Fruit fly (Drosophila melanogaster): ENCODE results near the gene CG15468.
A peak's percentile ranks its signal among the peaks of the same experiment; 100 is the strongest.

CG15468 gene

dm6 chrX:4939788-4940441, 21.0 kb downstream of the CG15468 start (continued):
- peak; percentile 92 for TF ChIP-seq fru (GFP tag; optimal IDR thresholded peaks at IDR 0.05)

DNA sequence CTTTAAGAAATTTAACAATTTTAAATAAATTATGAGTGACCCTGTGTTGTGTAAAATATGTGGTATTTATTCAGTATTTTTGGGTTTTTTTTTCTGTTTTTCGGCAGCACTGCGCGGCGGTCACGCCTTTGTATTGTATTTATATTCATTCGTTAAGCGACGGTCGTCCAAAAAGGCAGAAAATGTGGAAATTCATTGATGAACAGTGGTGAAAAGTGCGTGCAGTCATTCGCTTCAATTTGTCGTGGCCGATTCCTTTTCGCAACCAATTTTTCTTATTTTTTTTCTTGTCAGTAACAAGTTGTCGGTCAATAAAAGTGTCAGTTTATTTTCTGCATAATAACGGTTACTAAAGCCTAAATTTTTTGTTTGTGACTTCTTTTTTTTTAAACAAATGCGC, 21.9 kb downstream of the CG15468 start, which contains the start of gene Ptp4E:
TSS of gene Ptp4E (plus strand) at position 143 of the 400 bp plus-strand sequence.
- TF ChIP-seq br (GFP tag; optimal IDR thresholded peaks at IDR 0.05) (no peak), Hr78 (GFP tag; optimal IDR thresholded peaks at IDR 0.05) (no peak), sage (GFP tag; optimal IDR thresholded peaks at IDR 0.05) (peak; percentile 27), N (GFP tag; optimal IDR thresholded peaks at IDR 0.05) (no peak), CG9705 (GFP tag; optimal IDR thresholded peaks at IDR 0.05) (no peak), tai (GFP tag; optimal IDR thresholded peaks at IDR 0.05) (peak; percentile 38), Hnf4 (GFP tag; optimal IDR thresholded peaks at IDR 0.05) (peak; percentile 16), Sp1 (GFP tag; optimal IDR thresholded peaks at IDR 0.05) (no peak), dsf (GFP tag; optimal IDR thresholded peaks at IDR 0.05; ENCODE audit: borderline replicate concordance) (no peak), Dif (GFP tag; optimal IDR thresholded peaks at IDR 0.05; ENCODE audit: partially characterized antibody) (peak; percentile 10), lola (GFP tag; optimal IDR thresholded peaks at IDR 0.05) (no peak), foxo (GFP tag; optimal IDR thresholded peaks at IDR 0.05) (peak in 1 of 2 experiments; percentile 15), jim (GFP tag; optimal IDR thresholded peaks at IDR 0.05) (no peak), Jra (GFP tag; optimal IDR thresholded peaks at IDR 0.05) (no peak), woc (GFP tag; optimal IDR thresholded peaks at IDR 0.05) (peak; percentile 25)

dm6 chrX:4938072-4938336, 22.9 kb downstream of the CG15468 start, which contains the start of gene CG44774:
Gene CG44774 (minus strand): TSS chrX:4938105.
- TF ChIP-seq fru (GFP tag; optimal IDR thresholded peaks at IDR 0.05) (no peak), Vsx2 (GFP tag; optimal IDR thresholded peaks at IDR 0.05; ENCODE audit: partially characterized antibody) (no peak), Dif (GFP tag; optimal IDR thresholded peaks at IDR 0.05; ENCODE audit: partially characterized antibody) (no peak), dsf (GFP tag; optimal IDR thresholded peaks at IDR 0.05; ENCODE audit: borderline replicate concordance) (no peak)

- no peak for TF ChIP-seq N (GFP tag; optimal IDR thresholded peaks at IDR 0.05)
- no peak for TF ChIP-seq Hnf4 (GFP tag; optimal IDR thresholded peaks at IDR 0.05)
- peak; percentile 46 for TF ChIP-seq psq (GFP tag; optimal IDR thresholded peaks at IDR 0.05)
- peak; percentile 29 for TF ChIP-seq rgr (GFP tag; optimal IDR thresholded peaks at IDR 0.05)
Observed at dm6 chrX:4937222-4938071, 23.5 kb downstream of the CG15468 start.

dm6 chrX:4935979-4936843, 24.7 kb downstream of the CG15468 start:
- TF ChIP-seq Abd-B (GFP tag; optimal IDR thresholded peaks at IDR 0.05) = no peak
- TF ChIP-seq Hr83 (GFP tag; optimal IDR thresholded peaks at IDR 0.05; ENCODE audit: poor library complexity, severe bottlenecking) = peak; percentile 91
- peak; percentile 30 for TF ChIP-seq br (GFP tag; optimal IDR thresholded peaks at IDR 0.05)
- peak; percentile 62 for TF ChIP-seq fru (GFP tag; optimal IDR thresholded peaks at IDR 0.05)
- TF ChIP-seq rgr (GFP tag; optimal IDR thresholded peaks at IDR 0.05) = peak; percentile 51
- TF ChIP-seq tai (GFP tag; optimal IDR thresholded peaks at IDR 0.05) = peak; percentile 57
- no peak for TF ChIP-seq Dif (GFP tag; optimal IDR thresholded peaks at IDR 0.05; ENCODE audit: partially characterized antibody)
- no peak for TF ChIP-seq Dfd (GFP tag; optimal IDR thresholded peaks at IDR 0.05)
- TF ChIP-seq HLH106 (tag; optimal IDR thresholded peaks at IDR 0.05) = peak; percentile 15
- TF ChIP-seq Jra (GFP tag; optimal IDR thresholded peaks at IDR 0.05) = peak; percentile 30
- TF ChIP-seq sage (GFP tag; optimal IDR thresholded peaks at IDR 0.05) = peak; percentile 11
- TF ChIP-seq OdsH (GFP tag; optimal IDR thresholded peaks at IDR 0.05) = peak; percentile 59
- peak; percentile 75 for TF ChIP-seq h (GFP tag; optimal IDR thresholded peaks at IDR 0.05)
- peak; percentile 7 for TF ChIP-seq dmrt93B (GFP tag; optimal IDR thresholded peaks at IDR 0.05)
- TF ChIP-seq Vsx2 (GFP tag; optimal IDR thresholded peaks at IDR 0.05; ENCODE audit: partially characterized antibody) = no peak
- TF ChIP-seq lola (GFP tag; optimal IDR thresholded peaks at IDR 0.05) = no peak
- TF ChIP-seq Hr78 (GFP tag; optimal IDR thresholded peaks at IDR 0.05) = no peak
- TF ChIP-seq Mio (GFP tag; optimal IDR thresholded peaks at IDR 0.05) = no peak
- TF ChIP-seq dsf (GFP tag; optimal IDR thresholded peaks at IDR 0.05; ENCODE audit: borderline replicate concordance) = peak; percentile 36
- TF ChIP-seq psq (GFP tag; optimal IDR thresholded peaks at IDR 0.05) = peak; percentile 94
- TF ChIP-seq ey (GFP tag; optimal IDR thresholded peaks at IDR 0.05) = peak; percentile 30
- peak; percentile 33 for TF ChIP-seq Sp1 (GFP tag; optimal IDR thresholded peaks at IDR 0.05)
- peak; percentile 21 for TF ChIP-seq Hnf4 (GFP tag; optimal IDR thresholded peaks at IDR 0.05)
- TF ChIP-seq woc (GFP tag; optimal IDR thresholded peaks at IDR 0.05) = no peak
- peak in 1 of 2 experiments; percentile 43 for TF ChIP-seq foxo (GFP tag; optimal IDR thresholded peaks at IDR 0.05)
- TF ChIP-seq CG9705 (GFP tag; optimal IDR thresholded peaks at IDR 0.05) = no peak

Measured in whole organism, wandering third instar larva.